Fruit fly (Drosophila melanogaster) S2 (cell line): ENCODE results near the gene dikar.

ENCODE experiments used
- CG8478 ChIP-seq: fragments of >200 bp; optimal IDR thresholded peaks from 2 replicates; lab custom pipeline; 2018
- CTCF ChIP-seq, 2 experiments: fragments of >200 bp; optimal IDR thresholded peaks; 2 replicates each; lab custom pipeline; 2018

DNA sequence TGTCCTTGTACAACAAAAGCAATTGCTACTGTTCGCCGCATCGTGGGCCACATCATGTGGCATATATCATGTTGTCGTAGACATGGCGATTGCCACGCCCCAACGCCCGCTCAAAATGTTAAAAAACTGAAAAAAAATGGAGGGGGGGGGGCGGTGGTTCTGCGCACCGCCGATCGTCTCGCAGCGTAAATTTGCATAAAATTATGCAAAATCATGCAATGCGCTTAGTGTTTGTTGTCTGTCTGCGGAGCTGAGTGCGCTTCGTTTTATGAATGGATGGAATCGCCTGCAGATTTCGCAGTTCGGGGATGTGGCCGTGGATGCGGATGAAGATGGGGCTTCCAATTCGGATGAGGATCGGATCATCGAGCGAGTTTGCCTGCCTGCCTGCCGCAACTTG, 28.9 kb upstream of the dikar start:
- TF ChIP-seq CTCF (optimal IDR thresholded peaks at IDR 0.05; lab: Kevin White, UChicago) = no peak
- TF ChIP-seq CG8478 = no peak
